Worm (Caenorhabditis elegans): ENCODE measurements around the gene srsx-30.

srsx-30 gene

DNA sequence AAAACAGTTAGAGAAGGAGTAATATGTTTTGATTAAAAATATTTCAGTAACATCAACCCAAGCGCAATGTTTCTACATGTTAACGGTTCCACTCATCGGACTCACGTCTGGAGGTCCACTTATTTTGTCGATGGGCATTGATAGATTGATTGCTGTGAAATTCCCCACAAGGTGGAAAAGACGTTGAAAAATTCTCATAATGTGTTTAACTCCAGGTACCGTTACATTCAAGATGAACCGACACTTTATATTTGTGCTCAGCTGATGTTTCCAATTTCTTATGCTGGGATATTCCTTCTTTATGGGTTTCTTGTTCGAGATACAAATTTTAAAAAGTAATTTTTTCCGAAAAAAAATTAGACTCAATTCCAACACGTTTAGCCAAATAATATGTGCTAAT, 5.6 kb upstream of the srsx-30 start:
- TF ChIP-seq K12H6.12 (tag; optimal IDR thresholded peaks at IDR 0.05) = no peak
- no peak for TF ChIP-seq dox-1 (GFP tag; IDR thresholded peaks at IDR 0.05)
- no peak for TF ChIP-seq ZK185.1 (tag; optimal IDR thresholded peaks at IDR 0.05; ENCODE audit: poor library complexity, severe bottlenecking)
- no peak for TF ChIP-seq die-1 (tag; optimal IDR thresholded peaks at IDR 0.05)
- TF ChIP-seq dpff-1 (tag; optimal IDR thresholded peaks at IDR 0.05) = no peak
- no peak for TF ChIP-seq F39B2.1 (GFP tag; IDR thresholded peaks at IDR 0.05)
- no peak for TF ChIP-seq C17E4.6 (GFP tag; IDR thresholded peaks at IDR 0.05)
- no peak for TF ChIP-seq snpc-1.1 (tag; optimal IDR thresholded peaks at IDR 0.05; ENCODE audit: insufficient read depth)

ce11 chrV:10154698-10155097, 3.9 kb upstream of the srsx-30 start, which contains the start of gene srsx-29:
Gene srsx-29, plus strand, starts transcription at chrV:10154998.
- TF ChIP-seq ceh-100 (GFP tag; IDR thresholded peaks at IDR 0.05) (no peak), nfyb-1 (GFP tag; IDR thresholded peaks at IDR 0.05) (no peak), madf-8 (GFP tag; conservative IDR thresholded peaks at IDR 0.05) (no peak), ztf-18 (tag; optimal IDR thresholded peaks at IDR 0.05) (no peak)

DNA sequence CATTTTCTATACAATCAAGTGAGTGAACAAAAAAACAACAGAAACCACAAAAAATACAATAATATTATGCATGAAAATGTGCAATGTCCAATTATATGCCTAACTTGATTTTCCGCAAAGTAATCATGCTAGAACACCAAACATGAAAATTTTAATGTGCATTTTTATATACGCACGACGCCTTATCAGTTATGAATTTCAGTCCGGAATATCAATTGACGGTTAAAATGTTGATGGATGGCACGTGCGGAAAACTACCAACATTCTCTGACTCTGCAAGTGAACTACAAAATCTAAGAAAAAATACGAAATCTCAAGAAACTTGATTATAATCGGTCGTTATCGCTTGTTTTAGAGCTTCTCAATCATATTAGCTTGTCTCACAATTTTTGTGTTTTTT, 1.3 kb downstream of the srsx-30 start:
- TF ChIP-seq tbx-9 (tag; optimal IDR thresholded peaks at IDR 0.05; ENCODE audit: borderline replicate concordance) = no peak
- TF ChIP-seq nhr-80 (tag; optimal IDR thresholded peaks at IDR 0.05) = peak; percentile 56

DNA sequence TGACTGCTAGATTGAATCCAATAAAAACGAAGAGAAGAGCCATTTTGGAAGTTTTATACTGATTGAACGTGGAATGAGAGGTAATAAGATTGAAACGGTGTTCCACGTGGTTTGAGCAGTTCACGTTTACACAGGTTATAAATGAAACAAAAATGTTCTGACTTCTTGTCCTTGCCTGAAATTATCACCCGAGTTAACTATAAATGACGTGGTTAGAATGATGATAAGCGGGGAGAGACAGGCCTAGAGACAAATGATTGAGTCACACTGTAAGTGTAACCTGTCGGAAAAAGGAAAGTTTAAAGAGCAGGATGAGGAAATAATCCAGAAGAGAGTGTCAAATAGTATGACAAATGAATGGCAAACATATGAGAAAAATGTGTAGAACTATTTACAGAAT, 2.3 kb downstream of the srsx-30 start, which contains the start of gene C51E3.10:
C51E3.10 (minus strand) TSS at position 181 of the 400 bp plus-strand sequence.
- TF ChIP-seq nfyb-1 (GFP tag; IDR thresholded peaks at IDR 0.05) (0 out of 2 replicates have a peak, but pooled peaks have one; percentile 25), unc-62 (GFP tag; optimal IDR thresholded peaks at IDR 0.05) (peak; percentile 5), aptf-3 (GFP tag; IDR thresholded peaks at IDR 0.05) (no peak), let-607 (tag; optimal IDR thresholded peaks at IDR 0.05) (peak; percentile 71 to 80), nhr-80 (tag; optimal IDR thresholded peaks at IDR 0.05) (peak; percentile 92), atf-7 (tag; optimal IDR thresholded peaks at IDR 0.05) (peak; percentile 54), F57A8.1 (GFP tag; optimal IDR thresholded peaks at IDR 0.05) (no peak), nhr-179 (tag; optimal IDR thresholded peaks at IDR 0.05) (no peak), madf-3 (GFP tag; IDR thresholded peaks at IDR 0.05) (no peak), cebp-2 (GFP tag; IDR thresholded peaks at IDR 0.05) (no peak), nhr-90 (tag; optimal IDR thresholded peaks at IDR 0.05) (peak; percentile 26), ets-4 (GFP tag; optimal IDR thresholded peaks at IDR 0.05) (peak; percentile 47)

- TF ChIP-seq let-607 (tag; optimal IDR thresholded peaks at IDR 0.05) (no peak), unc-130 (GFP tag; optimal IDR thresholded peaks at IDR 0.05) (no peak), Y56A3A.18 (GFP tag; IDR thresholded peaks at IDR 0.05) (no peak)
Measured at ce11 chrV:10166368-10166767, 7.7 kb downstream of the srsx-30 start, which contains the start of gene C51E3.6. Gene C51E3.6, minus strand, starts transcription at chrV:10166468.

DNA sequence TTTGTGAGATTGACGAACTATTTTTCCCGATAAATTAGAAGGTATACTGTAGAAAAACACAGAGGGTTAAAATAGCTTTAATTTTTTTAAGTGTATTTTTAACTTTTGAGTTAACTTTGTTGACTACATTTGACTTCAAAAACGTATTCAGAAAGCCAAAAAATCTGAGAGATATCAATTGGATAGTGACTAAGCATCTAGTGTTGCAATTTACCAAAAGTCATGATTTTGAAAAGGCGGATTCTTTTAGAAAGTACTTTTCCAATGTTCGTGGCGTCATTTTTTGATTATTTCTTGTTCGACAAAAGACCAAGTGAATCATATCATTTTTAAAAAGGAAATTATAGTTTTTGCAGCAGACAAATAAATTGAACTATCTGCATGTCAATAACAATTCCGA, 10.2 kb downstream of the srsx-30 start:
- TF ChIP-seq nfya-1 (tag; optimal IDR thresholded peaks at IDR 0.05; ENCODE audit: borderline replicate concordance, insufficient read depth) (no peak), lin-35 (GFP tag; optimal IDR thresholded peaks at IDR 0.05) (peak in 1 of 3 experiments; percentile 18), cebp-1 (GFP tag; IDR thresholded peaks at IDR 0.05) (no peak), cebp-1 (tag; optimal IDR thresholded peaks at IDR 0.05) (peak; percentile 1), lin-40 (tag; optimal IDR thresholded peaks at IDR 0.05) (peak; percentile 5)

Measured in whole organism, young adult.